Fruit fly (Drosophila melanogaster): Measurements from ENCODE around the gene CG42371.
A peak's percentile ranks its signal among the peaks of the same experiment; 100 is the strongest.

The CG42371 gene

DNA sequence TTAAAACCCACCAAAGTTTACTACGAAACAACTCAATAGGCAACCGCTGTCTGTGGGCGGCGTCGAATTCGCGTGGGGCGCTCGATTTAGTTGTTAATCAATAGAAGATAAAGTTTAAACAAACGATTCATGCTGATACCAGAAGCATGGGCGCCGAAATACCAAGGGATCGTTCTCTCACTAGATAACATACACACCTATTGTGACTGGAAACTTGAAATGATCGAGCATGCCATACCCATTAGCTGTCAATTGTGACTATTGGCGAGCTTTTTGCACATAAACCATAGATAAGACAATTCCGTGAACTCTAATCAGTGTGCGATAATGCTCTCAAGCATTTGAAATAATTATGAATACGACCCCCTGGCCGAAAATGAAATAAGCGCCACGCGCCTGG lies 37.7 kb downstream of the CG42371 start (continued):
- TF ChIP-seq YL-1 (GFP tag; optimal IDR thresholded peaks at IDR 0.05): no peak
- peak; percentile 34 for TF ChIP-seq CG3407 (GFP tag; optimal IDR thresholded peaks at IDR 0.05)
- peak; percentile 56 for TF ChIP-seq CG13624 (GFP tag; optimal IDR thresholded peaks at IDR 0.05)
- TF ChIP-seq CG2199 (GFP tag; IDR thresholded peaks at IDR 0.05): 0 out of 3 replicates have a peak, but pooled peaks have one; percentile 50
- TF ChIP-seq CG13123 (GFP tag; optimal IDR thresholded peaks at IDR 0.05): peak; percentile 34
- peak; percentile 48 for TF ChIP-seq pb (GFP tag; optimal IDR thresholded peaks at IDR 0.05)
- TF ChIP-seq CG18476 (GFP tag; optimal IDR thresholded peaks at IDR 0.05): peak; percentile 48
- no peak for TF ChIP-seq Lim3 (GFP tag; IDR thresholded peaks at IDR 0.05)
- no peak for TF ChIP-seq sc (optimal IDR thresholded peaks at IDR 0.05)
- TF ChIP-seq sc (GFP tag; optimal IDR thresholded peaks at IDR 0.05): peak; percentile 44
- no peak for TF ChIP-seq CG2129 (GFP tag; IDR thresholded peaks at IDR 0.05; ENCODE audit: partially characterized antibody)
- TF ChIP-seq Med (GFP tag): peak; percentile 96
- no peak for TF ChIP-seq CG7745 (tag; optimal IDR thresholded peaks at IDR 0.05)
- TF ChIP-seq phol (tag; optimal IDR thresholded peaks at IDR 0.05): peak; percentile 83
- TF ChIP-seq sens (GFP tag): peak; percentile 87
- TF ChIP-seq tap (tag; optimal IDR thresholded peaks at IDR 0.05): peak; percentile 74
- TF ChIP-seq Atf3 (GFP tag; optimal IDR thresholded peaks at IDR 0.05): peak; percentile 66
- TF ChIP-seq Hr51 (GFP tag; optimal IDR thresholded peaks at IDR 0.05): peak; percentile 9 to 88
- TF ChIP-seq br (optimal IDR thresholded peaks at IDR 0.05): no peak
- TF ChIP-seq CG32532 (GFP tag; IDR thresholded peaks at IDR 0.05): peak; percentile 84
- TF ChIP-seq lab (GFP tag; optimal IDR thresholded peaks at IDR 0.05): peak; percentile 89
- no peak for TF ChIP-seq insv (GFP tag; optimal IDR thresholded peaks at IDR 0.05)
- peak; percentile 65 for TF ChIP-seq CG8944 (GFP tag; optimal IDR thresholded peaks at IDR 0.05)
- peak; percentile 86 for TF ChIP-seq CG18599 (GFP tag; optimal IDR thresholded peaks at IDR 0.05)
- TF ChIP-seq fd102C (GFP tag; optimal IDR thresholded peaks at IDR 0.05): no peak
- TF ChIP-seq psq (GFP tag; optimal IDR thresholded peaks at IDR 0.05): no peak
- TF ChIP-seq zf30C (GFP tag; optimal IDR thresholded peaks at IDR 0.05): no peak
- no peak for TF ChIP-seq Hr39 (optimal IDR thresholded peaks at IDR 0.05)
- TF ChIP-seq CG17328 (GFP tag; IDR thresholded peaks at IDR 0.05): no peak
- TF ChIP-seq Oli (tag; optimal IDR thresholded peaks at IDR 0.05): peak; percentile 84
- peak; percentile 54 for TF ChIP-seq CG17385 (GFP tag; optimal IDR thresholded peaks at IDR 0.05)
- TF ChIP-seq gfzf (GFP tag; optimal IDR thresholded peaks at IDR 0.05): no peak
- TF ChIP-seq gsb (GFP tag; IDR thresholded peaks at IDR 0.05): peak; percentile 54; the same call in 1 of the 2 replicates
- no peak for TF ChIP-seq ab (GFP tag; optimal IDR thresholded peaks at IDR 0.05)
- no peak for TF ChIP-seq CG8478 (optimal IDR thresholded peaks at IDR 0.05)
- peak; percentile 76 for TF ChIP-seq CG1603 (tag; optimal IDR thresholded peaks at IDR 0.05)
- TF ChIP-seq bowl (GFP tag; IDR thresholded peaks at IDR 0.05): peak; percentile 58; the same call in 1 of the 2 replicates
- TF ChIP-seq BtbVII (GFP tag; optimal IDR thresholded peaks at IDR 0.05): peak; percentile 63
- 0 out of 3 replicates have a peak, but pooled peaks have one; percentile 48 for TF ChIP-seq CG6175 (GFP tag; IDR thresholded peaks at IDR 0.05)
- TF ChIP-seq Hmr (GFP tag; optimal IDR thresholded peaks at IDR 0.05): peak; percentile 79
- TF ChIP-seq CG2889 (GFP tag; IDR thresholded peaks at IDR 0.05): no peak
- peak; percentile 89 for TF ChIP-seq Sox102F (GFP tag; optimal IDR thresholded peaks at IDR 0.05)
- peak; percentile 45 for TF ChIP-seq Camta (GFP tag; optimal IDR thresholded peaks at IDR 0.05)
- TF ChIP-seq Usf (GFP tag; optimal IDR thresholded peaks at IDR 0.05): peak; percentile 28
- peak; percentile 62 for TF ChIP-seq wor (GFP tag; IDR thresholded peaks at IDR 0.05)
- peak; percentile 36 for TF ChIP-seq Sry-δ (GFP tag; optimal IDR thresholded peaks at IDR 0.05)
- peak; percentile 16 for TF ChIP-seq CG15601 (tag; optimal IDR thresholded peaks at IDR 0.05)
- TF ChIP-seq CG12769 (tag; optimal IDR thresholded peaks at IDR 0.05): peak; percentile 83
- TF ChIP-seq vnd (GFP tag; IDR thresholded peaks at IDR 0.05; ENCODE audit: partially characterized antibody): no peak
- TF ChIP-seq CG8765 (GFP tag; IDR thresholded peaks at IDR 0.05): 0 out of 2 replicates have a peak, but pooled peaks have one; percentile 6
- no peak for TF ChIP-seq CG1832 (GFP tag; optimal IDR thresholded peaks at IDR 0.05)
- peak; percentile 61; the same call in 1 of the 3 replicates for TF ChIP-seq CG11093 (GFP tag; IDR thresholded peaks at IDR 0.05)

Data from whole organism, embryonic.